Fruit fly (Drosophila melanogaster) whole organism, embryonic: ENCODE results near the gene CG13670.

ENCODE experiments used
- BtbVII ChIP-seq: fragments of 200-800 bp; sonication (Bioruptor generic); optimal IDR thresholded peaks from 3 replicates; lab custom pipeline; 2017; ENCODE audit warnings: missing biosample characterization, mild to moderate bottlenecking, missing genetic modification characterization
- CG10321 ChIP-seq: fragments of 200-800 bp; sonication (Bioruptor generic); IDR thresholded peaks from 2 replicates; pipeline ENCODE4 v1.3.6; 2022; ENCODE audit warnings: missing biosample characterization, missing genetic modification characterization
- CG10431 ChIP-seq: fragments of 200-800 bp; sonication (Bioruptor generic); optimal IDR thresholded peaks from 3 replicates; lab custom pipeline; 2018; ENCODE audit warnings: missing biosample characterization, mild to moderate bottlenecking, missing genetic modification characterization
- CG11456 ChIP-seq: fragments of 200-800 bp; sonication (Bioruptor generic); IDR thresholded peaks from 3 replicates; pipeline ENCODE4 v1.3.6; 2022; ENCODE audit warnings: missing biosample characterization, missing genetic modification characterization
- CG11504 ChIP-seq: fragments of 200-800 bp; sonication (Bioruptor generic); optimal IDR thresholded peaks from 3 replicates; lab custom pipeline; 2019; ENCODE audit warnings: missing biosample characterization, mild to moderate bottlenecking, missing genetic modification characterization, moderate library complexity
- CG12659 ChIP-seq: fragments of 200-800 bp; sonication (Bioruptor generic); optimal IDR thresholded peaks from 3 replicates; lab custom pipeline; 2017; ENCODE audit warnings: mild to moderate bottlenecking, missing biosample characterization, missing genetic modification reagents, missing genetic modification characterization
- CG17568 ChIP-seq: fragments of 200-800 bp; sonication (Bioruptor generic); optimal IDR thresholded peaks from 2 replicates; lab custom pipeline; 2018; ENCODE audit warnings: missing biosample characterization, mild to moderate bottlenecking, missing genetic modification characterization, moderate library complexity
- CG18011 ChIP-seq: fragments of 200-800 bp; sonication (Bioruptor generic); optimal IDR thresholded peaks from 2 replicates; lab custom pipeline; 2017; ENCODE audit warnings: missing biosample characterization, missing genetic modification characterization, mild to moderate bottlenecking, moderate library complexity, missing genotype
- CG18262 ChIP-seq: fragments of 200-800 bp; optimal IDR thresholded peaks from 3 replicates; lab custom pipeline; 2019; ENCODE audit warnings: missing biosample characterization, mild to moderate bottlenecking, missing genetic modification characterization, moderate library complexity
- CG2202 ChIP-seq: fragments of 200-800 bp; sonication (Bioruptor generic); optimal IDR thresholded peaks from 2 replicates; lab custom pipeline; 2018; ENCODE audit warnings: missing biosample characterization, mild to moderate bottlenecking, missing genetic modification characterization
- CG2889 ChIP-seq: fragments of 200-800 bp; sonication (Bioruptor generic); IDR thresholded peaks from 3 replicates; pipeline ENCODE4 v1.3.6; 2022; ENCODE audit warnings: missing biosample characterization, missing genetic modification characterization
- CG4328 ChIP-seq: fragments of 200-800 bp; sonication (Bioruptor generic); optimal IDR thresholded peaks from 3 replicates; lab custom pipeline; 2017; ENCODE audit warnings: missing biosample characterization, missing genetic modification reagents, missing genetic modification characterization
- CG6683 ChIP-seq: fragments of 200-800 bp; sonication (Bioruptor generic); optimal IDR thresholded peaks from 2 replicates; lab custom pipeline; 2017; ENCODE audit warnings: missing biosample characterization, mild to moderate bottlenecking, missing genetic modification characterization, missing genetic modification reagents
- CrebB ChIP-seq: fragments of 200-800 bp; sonication (Bioruptor generic); optimal IDR thresholded peaks from 3 replicates; lab custom pipeline; 2018; ENCODE audit warnings: missing biosample characterization, mild to moderate bottlenecking, missing genetic modification characterization
- Deaf1 ChIP-seq: fragments of 200-800 bp; optimal IDR thresholded peaks from 3 replicates; lab custom pipeline; 2019; ENCODE audit warnings: missing biosample characterization, mild to moderate bottlenecking, missing genetic modification characterization, moderate library complexity
- ERR ChIP-seq: fragments of 200-800 bp; sonication (Bioruptor generic); optimal IDR thresholded peaks from 2 replicates; lab custom pipeline; 2016; ENCODE audit warnings: missing biosample characterization, missing genetic modification characterization
- Ets65A ChIP-seq: fragments of 200-800 bp; sonication (Bioruptor generic); peaks from one replicate; lab custom pipeline; 2016; ENCODE audit warnings: missing biosample characterization, missing genetic modification characterization
- Hey ChIP-seq: fragments of 200-800 bp; sonication (Bioruptor generic); optimal IDR thresholded peaks from 3 replicates; lab custom pipeline; 2018; ENCODE audit warnings: missing biosample characterization, mild to moderate bottlenecking, missing genetic modification characterization
- Hr51 ChIP-seq, 2 experiments: fragments of 200-800 bp; sonication (Bioruptor generic); optimal IDR thresholded peaks; 2 replicates in 1 of 2; 3 replicates in 1 of 2; lab custom pipeline; 2016 to 2018; ENCODE audit warnings: missing biosample characterization in 2 of 2, missing genetic modification characterization in 2 of 2, mild to moderate bottlenecking in 1 of 2, moderate library complexity in 1 of 2
- MESR4 ChIP-seq: fragments of 200-800 bp; sonication (Bioruptor generic); optimal IDR thresholded peaks from 2 replicates; lab custom pipeline; 2018; ENCODE audit warnings: missing biosample characterization, mild to moderate bottlenecking, missing genetic modification characterization, moderate library complexity
- Mrtf ChIP-seq: fragments of 200-800 bp; sonication (Bioruptor generic); IDR thresholded peaks from 3 replicates; pipeline ENCODE4 v1.3.6; 2022; ENCODE audit warnings: missing biosample characterization, missing genetic modification characterization
- Neu2 ChIP-seq: fragments of 200-800 bp; sonication (Bioruptor generic); optimal IDR thresholded peaks from 3 replicates; lab custom pipeline; 2016; ENCODE audit warnings: missing biosample characterization, missing genetic modification characterization, borderline replicate concordance
- Scr ChIP-seq: fragments of 200-800 bp; sonication (Bioruptor generic); IDR thresholded peaks from 2 replicates; pipeline ENCODE4 v1.3.6; 2022; ENCODE audit warnings: missing biosample characterization, missing genetic modification characterization; ENCODE audit not compliant: partially characterized antibody
- Side ChIP-seq: fragments of 200-800 bp; sonication (Bioruptor generic); optimal IDR thresholded peaks from 2 replicates; lab custom pipeline; 2016; ENCODE audit warnings: missing biosample characterization, missing genetic modification characterization
- Sox102F ChIP-seq: fragments of 200-800 bp; sonication (Bioruptor generic); optimal IDR thresholded peaks from 2 replicates; lab custom pipeline; 2018; ENCODE audit warnings: missing biosample characterization, mild to moderate bottlenecking, missing genetic modification characterization, moderate library complexity
- Sry-δ ChIP-seq: fragments of 200-800 bp; sonication (Bioruptor generic); optimal IDR thresholded peaks from 2 replicates; lab custom pipeline; 2016; ENCODE audit warnings: missing biosample characterization, missing genetic modification characterization
- Usf ChIP-seq: fragments of 200-800 bp; sonication (Bioruptor generic); optimal IDR thresholded peaks from 2 replicates; lab custom pipeline; 2017; ENCODE audit warnings: missing genotype, missing biosample characterization, missing genetic modification characterization
- Xrp1 ChIP-seq: fragments of 200-800 bp; sonication (Bioruptor generic); IDR thresholded peaks from 2 replicates; pipeline ENCODE4 v1.3.6; 2022; ENCODE audit warnings: missing biosample characterization, missing genetic modification characterization
- ab ChIP-seq: fragments of 200-800 bp; sonication (Bioruptor generic); optimal IDR thresholded peaks from 2 replicates; lab custom pipeline; 2016; ENCODE audit warnings: missing biosample characterization, missing genetic modification characterization
- bsh ChIP-seq, 2 experiments: fragments of 200-800 bp; sonication (Bioruptor generic); optimal IDR thresholded peaks; 2 replicates each; lab custom pipeline; 2017 to 2018; ENCODE audit warnings: mild to moderate bottlenecking in 2 of 2, missing biosample characterization in 2 of 2, missing genetic modification characterization in 2 of 2, moderate library complexity in 1 of 2
- cas ChIP-seq: fragments of 200-800 bp; sonication (Bioruptor generic); IDR thresholded peaks from 2 replicates; pipeline ENCODE4 v1.3.6; 2022; ENCODE audit warnings: missing biosample characterization, missing genetic modification characterization
- crol ChIP-seq: fragments of 200-800 bp; sonication (Bioruptor generic); IDR thresholded peaks from 2 replicates; pipeline ENCODE4 v1.3.6; 2022; ENCODE audit warnings: missing biosample characterization, missing genetic modification characterization
- dmrt99B ChIP-seq: fragments of 200-800 bp; sonication (Bioruptor generic); optimal IDR thresholded peaks from 2 replicates; lab custom pipeline; 2018; ENCODE audit warnings: missing biosample characterization, mild to moderate bottlenecking, missing genetic modification characterization, moderate library complexity
- dpn ChIP-seq, 2 experiments: fragments of 200-800 bp; sonication (Bioruptor generic); optimal IDR thresholded peaks; 3 replicates each; lab custom pipeline; 2016; ENCODE audit warnings: missing biosample characterization in 2 of 2, missing genetic modification characterization in 2 of 2
- en ChIP-seq: fragments of 200-800 bp; sonication (Bioruptor generic); optimal IDR thresholded peaks from 2 replicates; lab custom pipeline; 2016; ENCODE audit warnings: missing biosample characterization, missing genetic modification characterization
- eyg ChIP-seq: fragments of 200-800 bp; sonication (Bioruptor generic); optimal IDR thresholded peaks from 3 replicates; lab custom pipeline; 2016; ENCODE audit warnings: missing biosample characterization, missing genetic modification characterization
- fd3F ChIP-seq: fragments of 200-800 bp; sonication (Bioruptor generic); optimal IDR thresholded peaks from 2 replicates; lab custom pipeline; 2018; ENCODE audit warnings: missing biosample characterization, mild to moderate bottlenecking, missing genetic modification characterization, moderate library complexity
- ftz-f1 ChIP-seq: fragments of 200-800 bp; sonication (Bioruptor generic); optimal IDR thresholded peaks from 2 replicates; lab custom pipeline; 2016; ENCODE audit warnings: missing biosample characterization, missing genetic modification characterization
- fu2 ChIP-seq: fragments of 200-800 bp; sonication (Bioruptor generic); optimal IDR thresholded peaks from 2 replicates; lab custom pipeline; 2016; ENCODE audit warnings: missing biosample characterization, missing genetic modification characterization
- gt ChIP-seq: fragments of 200-800 bp; sonication (Bioruptor generic); IDR thresholded peaks from 2 replicates; pipeline ENCODE4 v1.3.6; 2022; ENCODE audit warnings: missing biosample characterization, missing genetic modification characterization
- hb ChIP-seq: fragments of 200-800 bp; sonication (Bioruptor generic); IDR thresholded peaks from 3 replicates; pipeline ENCODE4 v1.3.6; 2022; ENCODE audit warnings: missing biosample characterization, missing genetic modification characterization; ENCODE audit not compliant: partially characterized antibody
- klu ChIP-seq: fragments of 200-800 bp; sonication (Bioruptor generic); IDR thresholded peaks from 2 replicates; pipeline ENCODE4 v1.3.6; 2022; ENCODE audit warnings: missing biosample characterization, missing genetic modification characterization
- nau ChIP-seq: fragments of 200-800 bp; sonication (Bioruptor generic); optimal IDR thresholded peaks from 3 replicates; lab custom pipeline; 2017; ENCODE audit warnings: missing biosample characterization, mild to moderate bottlenecking, missing genetic modification characterization, missing genetic modification reagents
- nom ChIP-seq: fragments of 200-800 bp; sonication (Bioruptor generic); optimal IDR thresholded peaks from 2 replicates; lab custom pipeline; 2017; ENCODE audit warnings: missing biosample characterization, missing genetic modification characterization, mild to moderate bottlenecking, moderate library complexity, missing genetic modification reagents
- pfk ChIP-seq: fragments of 200-800 bp; sonication (Bioruptor generic); optimal IDR thresholded peaks from 2 replicates; lab custom pipeline; 2018; ENCODE audit warnings: missing biosample characterization, mild to moderate bottlenecking, missing genetic modification characterization, moderate library complexity
- pros ChIP-seq: fragments of 200-800 bp; sonication (Bioruptor generic); optimal IDR thresholded peaks from 3 replicates; lab custom pipeline; 2019; ENCODE audit warnings: missing biosample characterization, mild to moderate bottlenecking, missing genetic modification characterization, moderate library complexity
- rib ChIP-seq: fragments of 200-800 bp; sonication (Bioruptor generic); IDR thresholded peaks from 2 replicates; pipeline ENCODE4 v1.3.6; 2022; ENCODE audit warnings: missing biosample characterization, missing genetic modification characterization
- ro ChIP-seq: fragments of 200-800 bp; sonication (Bioruptor generic); IDR thresholded peaks from 2 replicates; pipeline ENCODE4 v1.3.6; 2022; ENCODE audit warnings: missing biosample characterization, missing genetic modification characterization
- sens-2 ChIP-seq: fragments of 200-800 bp; sonication (Bioruptor generic); IDR thresholded peaks from 2 replicates; pipeline ENCODE4 v1.3.6; 2022; ENCODE audit warnings: missing biosample characterization, missing genetic modification characterization
- slbo ChIP-seq: fragments of 200-800 bp; sonication (Bioruptor generic); IDR thresholded peaks from 2 replicates; pipeline ENCODE4 v1.3.6; 2022; ENCODE audit warnings: missing biosample characterization, missing genetic modification characterization
- ttk ChIP-seq: fragments of 200-800 bp; sonication (Bioruptor generic); IDR thresholded peaks from 2 replicates; pipeline ENCODE4 v2.1.2; 2022; ENCODE audit warnings: missing biosample characterization, missing genetic modification characterization

CG13670 gene

dm6 chr3L:8318916-8319506 lies 1.6 kb upstream of the CG13670 start, which contains the start of gene CG43059:
Gene CG43059 (minus strand): TSS chr3L:8318966.
- TF ChIP-seq MESR4 (GFP tag; lab: Kevin White, UChicago) (no peak), eyg (GFP tag; lab: Kevin White, UChicago) (no peak), CG2202 (tag; lab: Kevin White, UChicago) (no peak), pfk (GFP tag; lab: Kevin White, UChicago) (no peak), ftz-f1 (GFP tag; lab: Kevin White, UChicago) (no peak), CG10321 (GFP tag; lab: Robert Waterston, UW) (no peak), CG2889 (GFP tag; lab: Robert Waterston, UW) (no peak), rib (GFP tag; lab: Robert Waterston, UW) (no peak), dmrt99B (peak; percentile 8), sens-2 (GFP tag; lab: Robert Waterston, UW) (no peak), gt (GFP tag; lab: Robert Waterston, UW) (no peak), hb (GFP tag; lab: Robert Waterston, UW) (no peak), slbo (GFP tag; lab: Robert Waterston, UW) (no peak), CG4328 (GFP tag; lab: Kevin White, UChicago) (no peak), Sox102F (GFP tag; lab: Kevin White, UChicago) (peak; percentile 34), CG17568 (GFP tag; lab: Kevin White, UChicago) (no peak), Mrtf (GFP tag; lab: Robert Waterston, UW) (no peak), CG12659 (no peak), fd3F (GFP tag; lab: Kevin White, UChicago) (no peak), pros (GFP tag; lab: Kevin White, UChicago) (no peak), Xrp1 (GFP tag; lab: Robert Waterston, UW) (peak; percentile 20; the same call in 1 of the 2 replicates), CG11504 (peak; percentile 35), bsh (GFP tag; optimal IDR thresholded peaks at IDR 0.05; lab: Kevin White, UChicago) (peak in 1 of 2 experiments; percentile 5), dpn (GFP tag; optimal IDR thresholded peaks at IDR 0.05; lab: Kevin White, UChicago) (no peak), en (GFP tag; lab: Kevin White, UChicago) (no peak), Scr (GFP tag; lab: Robert Waterston, UW) (no peak), fu2 (GFP tag; lab: Kevin White, UChicago) (no peak), Deaf1 (tag; lab: Kevin White, UChicago) (no peak), Sry-δ (GFP tag; lab: Kevin White, UChicago) (no peak), ERR (no peak), klu (no peak), CG18011 (GFP tag; lab: Kevin White, UChicago) (no peak), Neu2 (GFP tag; lab: Kevin White, UChicago) (no peak), Side (GFP tag; lab: Kevin White, UChicago) (no peak), Hey (tag; lab: Kevin White, UChicago) (no peak), nom (GFP tag; lab: Kevin White, UChicago) (no peak), ttk (GFP tag; lab: Robert Waterston, UW) (no peak), Hr51 (GFP tag; optimal IDR thresholded peaks at IDR 0.05; lab: Kevin White, UChicago) (peak in 1 of 2 experiments; percentile 28), Ets65A (GFP tag; lab: Kevin White, UChicago) (peak; percentile 38), cas (GFP tag; lab: Robert Waterston, UW) (no peak), CrebB (tag; lab: Kevin White, UChicago) (no peak), ab (GFP tag; lab: Kevin White, UChicago) (no peak), CG18262 (tag; lab: Kevin White, UChicago) (no peak), BtbVII (GFP tag; lab: Kevin White, UChicago) (no peak), nau (GFP tag; lab: Kevin White, UChicago) (no peak), CG6683 (GFP tag; lab: Kevin White, UChicago) (no peak), CG10431 (GFP tag; lab: Kevin White, UChicago) (no peak), crol (no peak), Usf (GFP tag; lab: Kevin White, UChicago) (no peak), ro (GFP tag; lab: Robert Waterston, UW) (no peak), CG11456 (GFP tag; lab: Robert Waterston, UW) (no peak)
